Worm (Caenorhabditis elegans) whole organism, mixed stage, embryonic: ENCODE data around the gene clec-266.

ENCODE experiments used
- M03D4.4 ChIP-seq: sonication (generic microtip); optimal IDR thresholded peaks from 2 replicates; lab custom pipeline; 2017; ENCODE audit warnings: mild to moderate bottlenecking, missing genetic modification characterization, missing compliant biosample characterization
- bed-3 ChIP-seq: fragments of 200-800 bp; sonication (Bioruptor generic); optimal IDR thresholded peaks from 3 replicates; lab custom pipeline; 2018; ENCODE audit warnings: mild to moderate bottlenecking, missing genetic modification characterization, moderate library complexity, missing compliant biosample characterization
- blmp-1 ChIP-seq: fragments of 150-350 bp; optimal IDR thresholded peaks from 2 replicates; lab custom pipeline; 2014; ENCODE audit warnings: missing biosample characterization, missing genetic modification characterization
- ceh-39 ChIP-seq: fragments of 150-350 bp; optimal IDR thresholded peaks from 2 replicates; lab custom pipeline; 2014; ENCODE audit warnings: missing biosample characterization, missing genetic modification characterization
- ceh-43 ChIP-seq: fragments of 200-800 bp; sonication (Bioruptor generic); optimal IDR thresholded peaks from 2 replicates; lab custom pipeline; 2018; ENCODE audit warnings: mild to moderate bottlenecking, missing genetic modification characterization, moderate library complexity, missing compliant biosample characterization
- ceh-83 ChIP-seq: fragments of 200-800 bp; sonication (Bioruptor generic); optimal IDR thresholded peaks from 2 replicates; lab custom pipeline; 2018; ENCODE audit warnings: mild to moderate bottlenecking, missing genetic modification characterization, missing compliant biosample characterization
- cnd-1 ChIP-seq: fragments of 200-800 bp; sonication (Bioruptor generic); optimal IDR thresholded peaks from 2 replicates; lab custom pipeline; 2018; ENCODE audit warnings: mild to moderate bottlenecking, missing genetic modification characterization, missing compliant biosample characterization
- drap-1 ChIP-seq: fragments of 200-800 bp; sonication (Bioruptor generic); optimal IDR thresholded peaks from 3 replicates; lab custom pipeline; 2018; ENCODE audit warnings: mild to moderate bottlenecking, missing genetic modification characterization, missing compliant biosample characterization
- elt-1 ChIP-seq: sonication (generic microtip); optimal IDR thresholded peaks from 2 replicates; lab custom pipeline; 2017; ENCODE audit warnings: missing genetic modification characterization, mild to moderate bottlenecking, missing compliant biosample characterization, antibody characterized with exemption, moderate library complexity, borderline replicate concordance; ENCODE audit not compliant: insufficient read depth
- elt-3 ChIP-seq: fragments of 150-350 bp; optimal IDR thresholded peaks from 2 replicates; lab custom pipeline; 2014; ENCODE audit warnings: missing biosample characterization, missing genetic modification characterization
- ham-2 ChIP-seq: fragments of 200-800 bp; sonication (Bioruptor generic); optimal IDR thresholded peaks from 2 replicates; lab custom pipeline; 2018; ENCODE audit warnings: mild to moderate bottlenecking, missing genetic modification characterization, missing compliant biosample characterization
- lin-13 ChIP-seq: fragments of 150-350 bp; optimal IDR thresholded peaks from 2 replicates; lab custom pipeline; 2014; ENCODE audit warnings: missing biosample characterization, missing genetic modification characterization
- lin-32 ChIP-seq: fragments of 200-800 bp; sonication (Bioruptor generic); optimal IDR thresholded peaks from 2 replicates; lab custom pipeline; 2018; ENCODE audit warnings: mild to moderate bottlenecking, missing genetic modification characterization, missing compliant biosample characterization
- lsy-2 ChIP-seq: fragments of 150-350 bp; optimal IDR thresholded peaks from 2 replicates; lab custom pipeline; 2014; ENCODE audit warnings: missing biosample characterization, missing genetic modification characterization
- mab-5 ChIP-seq: fragments of 150-350 bp; optimal IDR thresholded peaks from 2 replicates; lab custom pipeline; 2014; ENCODE audit warnings: missing biosample characterization, missing genetic modification characterization
- mls-2 ChIP-seq: sonication (generic microtip); optimal IDR thresholded peaks from 2 replicates; lab custom pipeline; 2016; ENCODE audit warnings: mild to moderate bottlenecking, missing genetic modification characterization, moderate library complexity, missing compliant biosample characterization
- nhr-12 ChIP-seq: fragments of 150-350 bp; optimal IDR thresholded peaks from 2 replicates; lab custom pipeline; 2014; ENCODE audit warnings: missing biosample characterization, missing genetic modification characterization
- nhr-2 ChIP-seq: fragments of 150-350 bp; optimal IDR thresholded peaks from 2 replicates; lab custom pipeline; 2014; ENCODE audit warnings: missing biosample characterization, missing genetic modification characterization
- nhr-237 ChIP-seq: fragments of 150-350 bp; optimal IDR thresholded peaks from 2 replicates; lab custom pipeline; 2014; ENCODE audit warnings: missing biosample characterization, missing genetic modification characterization
- nhr-28 ChIP-seq: fragments of 150-350 bp; optimal IDR thresholded peaks from 2 replicates; lab custom pipeline; 2014; ENCODE audit warnings: missing biosample characterization, missing genetic modification characterization
- nhr-76 ChIP-seq: sonication (generic microtip); optimal IDR thresholded peaks from 2 replicates; lab custom pipeline; 2017; ENCODE audit warnings: missing biosample characterization, missing genetic modification characterization
- pha-4 ChIP-seq: fragments of 150-350 bp; optimal IDR thresholded peaks from 2 replicates; lab custom pipeline; 2018; ENCODE audit warnings: missing biosample characterization, missing genetic modification reagents, missing genetic modification characterization
- sem-2 ChIP-seq: fragments of 200-800 bp; sonication (Bioruptor generic); optimal IDR thresholded peaks from 2 replicates; lab custom pipeline; 2018; ENCODE audit warnings: mild to moderate bottlenecking, missing genetic modification characterization, missing compliant biosample characterization
- snpc-4 ChIP-seq: fragments of 150-350 bp; optimal IDR thresholded peaks from 2 replicates; lab custom pipeline; 2014; ENCODE audit warnings: missing biosample characterization, missing genetic modification characterization
- tbx-8 ChIP-seq: fragments of 200-800 bp; sonication (Bioruptor generic); optimal IDR thresholded peaks from 2 replicates; lab custom pipeline; 2018; ENCODE audit warnings: mild to moderate bottlenecking, missing genetic modification characterization, moderate library complexity, missing compliant biosample characterization
- unc-39 ChIP-seq: fragments of 150-350 bp; optimal IDR thresholded peaks from 2 replicates; lab custom pipeline; 2014; ENCODE audit warnings: missing biosample characterization, missing genetic modification characterization
- unc-62 ChIP-seq: fragments of 150-350 bp; optimal IDR thresholded peaks from 2 replicates; lab custom pipeline; 2014; ENCODE audit warnings: missing biosample characterization, missing genetic modification reagents, missing genetic modification characterization
- zip-8 ChIP-seq: fragments of 150-350 bp; optimal IDR thresholded peaks from 2 replicates; lab custom pipeline; 2014; ENCODE audit warnings: missing biosample characterization, missing genetic modification characterization
- ztf-11 ChIP-seq: fragments of 150-350 bp; optimal IDR thresholded peaks from 2 replicates; lab custom pipeline; 2014; ENCODE audit warnings: missing biosample characterization, missing genetic modification characterization

Gene clec-266

DNA sequence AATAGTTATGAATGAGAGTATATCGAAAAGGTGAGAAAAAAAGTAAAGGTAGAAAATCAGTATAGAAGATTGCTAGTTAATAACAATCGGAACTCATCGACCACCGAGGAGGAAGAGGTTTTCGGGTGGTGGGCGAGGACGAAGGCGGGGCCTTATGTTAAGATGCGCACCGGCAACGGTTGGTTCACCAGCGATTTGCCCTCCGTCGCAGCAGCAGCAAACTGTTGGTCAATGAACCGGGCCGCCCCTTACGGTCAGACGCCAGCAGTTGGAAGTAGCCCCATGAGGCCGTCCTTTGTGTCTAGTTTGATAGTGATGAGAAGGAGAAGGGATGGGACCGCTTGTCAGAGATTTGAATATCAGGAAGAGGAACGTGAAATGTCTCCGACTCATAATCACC is 46.2 kb upstream of the clec-266 start, which contains the start of gene nhr-137:
nhr-137 (minus strand) TSS at position 101 of the 400 bp plus-strand sequence.
- TF ChIP-seq ham-2 (no peak), cnd-1 (tag; lab: Kevin White, UChicago) (no peak), M03D4.4 (tag; lab: Kevin White, UChicago) (no peak), ceh-43 (GFP tag; lab: Kevin White, UChicago) (no peak), mls-2 (tag; lab: Kevin White, UChicago) (no peak), ztf-11 (tag; lab: Kevin White, UChicago) (no peak), nhr-12 (tag; lab: Kevin White, UChicago) (no peak), ceh-83 (no peak), unc-39 (tag; lab: Kevin White, UChicago) (no peak), lin-32 (no peak), lin-13 (tag; lab: Kevin White, UChicago) (no peak), drap-1 (GFP tag; lab: Kevin White, UChicago) (no peak), elt-3 (tag; lab: Kevin White, UChicago) (no peak), nhr-76 (tag; lab: Kevin White, UChicago) (no peak), mab-5 (tag; lab: Kevin White, UChicago) (no peak), elt-1 (tag; lab: Kevin White, UChicago) (no peak), snpc-4 (no peak)
- TF ChIP-seq, all 35 proteins: peak for 0

DNA sequence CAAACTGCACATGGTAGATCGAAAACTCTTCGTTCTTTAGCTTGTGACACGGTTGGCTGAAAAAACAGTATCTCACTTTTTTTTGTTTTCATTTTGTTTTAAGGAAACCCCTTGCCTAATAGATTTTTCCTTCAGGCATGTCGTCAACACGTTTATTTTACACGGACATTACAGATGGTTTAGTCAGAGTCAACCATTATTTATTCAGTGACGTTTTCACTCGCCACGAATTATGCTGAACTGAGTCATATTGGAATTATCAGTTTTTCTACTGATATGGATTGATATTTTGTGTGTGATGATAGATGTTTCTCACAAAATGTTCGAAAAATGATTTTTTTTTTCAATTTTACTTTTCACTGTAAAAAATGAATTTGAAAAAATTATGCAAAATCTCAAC is 44.8 kb upstream of the clec-266 start:
- TF ChIP-seq ceh-39 (tag; lab: Kevin White, UChicago) (no peak), bed-3 (no peak)

DNA sequence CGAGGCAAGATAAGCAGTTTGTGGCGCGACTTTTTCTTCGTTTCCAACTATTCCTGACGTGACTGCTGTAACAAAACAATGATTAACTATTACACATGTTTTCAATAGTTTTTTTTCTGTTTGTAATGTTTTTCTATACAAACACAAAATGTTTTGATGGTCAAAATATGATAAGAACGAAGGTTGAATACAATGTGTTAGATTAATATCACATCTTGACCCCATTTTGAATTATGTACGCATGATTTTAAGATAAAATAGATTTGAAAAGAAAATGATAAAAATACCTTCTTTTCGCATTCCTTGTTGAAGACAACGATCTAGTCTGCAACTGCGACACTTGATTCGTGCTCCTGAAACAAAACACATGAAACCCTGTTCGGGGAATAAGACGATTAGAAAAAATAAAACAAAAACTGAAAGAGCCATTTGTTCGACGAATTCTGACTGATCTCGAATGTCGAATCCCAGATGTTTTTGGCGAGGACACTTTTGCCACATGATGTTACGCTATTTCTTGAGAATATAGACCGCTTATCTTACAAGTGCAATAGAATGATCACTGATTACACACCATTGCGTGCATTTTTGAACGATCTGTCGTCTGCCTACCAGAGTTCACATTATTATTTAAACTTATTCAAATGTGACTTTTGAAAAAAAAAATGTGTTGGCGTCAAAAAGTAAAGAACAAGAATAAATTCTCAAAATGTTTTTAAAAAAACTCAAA is 42.6 kb upstream of the clec-266 start:
- TF ChIP-seq ceh-43 (GFP tag; lab: Kevin White, UChicago) (no peak), elt-1 (tag; lab: Kevin White, UChicago) (peak; percentile 51)

DNA sequence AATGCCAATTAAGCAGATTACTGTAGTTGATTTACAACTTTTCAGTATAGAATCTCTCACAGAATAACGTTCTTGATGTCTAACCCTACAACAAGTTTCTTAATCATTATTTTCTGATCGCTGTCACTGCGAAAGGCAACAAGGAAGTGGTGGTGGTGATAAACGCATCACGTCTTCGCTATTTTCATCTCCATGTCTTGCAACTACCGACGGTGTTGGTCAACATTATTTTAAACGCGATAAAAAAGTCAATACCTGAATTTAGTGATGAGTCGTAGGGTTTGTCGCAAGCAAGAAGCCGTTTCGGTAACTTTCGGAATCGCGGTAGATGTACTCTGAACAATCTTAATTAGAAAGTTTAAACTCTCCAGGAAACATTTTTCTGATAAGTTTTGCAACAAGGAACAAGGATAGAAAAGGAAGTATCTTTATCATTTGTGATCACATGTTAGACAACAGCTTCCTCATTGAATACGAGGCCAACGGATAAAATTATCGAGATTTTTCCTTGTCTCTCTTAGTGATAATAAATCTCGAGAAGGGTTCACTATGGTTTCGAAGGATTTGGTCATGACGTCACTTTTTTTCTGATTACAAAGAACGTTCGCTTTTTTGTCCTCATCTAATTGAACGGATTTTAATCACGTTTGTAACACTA is 41.2 kb upstream of the clec-266 start:
- TF ChIP-seq ceh-83, result no peak
- TF ChIP-seq pha-4 (tag; lab: Kevin White, UChicago), result no peak
- TF ChIP-seq lin-32, result no peak
- TF ChIP-seq unc-62 (GFP tag; lab: Kevin White, UChicago), result no peak
- no peak for TF ChIP-seq blmp-1
- no peak for TF ChIP-seq bed-3
- TF ChIP-seq elt-1 (tag; lab: Kevin White, UChicago), result no peak
- no peak for TF ChIP-seq lsy-2 (tag; lab: Kevin White, UChicago)
- no peak for TF ChIP-seq mab-5 (tag; lab: Kevin White, UChicago)
- no peak for TF ChIP-seq lin-13 (tag; lab: Kevin White, UChicago)
- TF ChIP-seq nhr-2 (tag; lab: Kevin White, UChicago), result no peak
- TF ChIP-seq M03D4.4 (tag; lab: Kevin White, UChicago), result no peak
- no peak for TF ChIP-seq zip-8 (tag; lab: Kevin White, UChicago)

DNA sequence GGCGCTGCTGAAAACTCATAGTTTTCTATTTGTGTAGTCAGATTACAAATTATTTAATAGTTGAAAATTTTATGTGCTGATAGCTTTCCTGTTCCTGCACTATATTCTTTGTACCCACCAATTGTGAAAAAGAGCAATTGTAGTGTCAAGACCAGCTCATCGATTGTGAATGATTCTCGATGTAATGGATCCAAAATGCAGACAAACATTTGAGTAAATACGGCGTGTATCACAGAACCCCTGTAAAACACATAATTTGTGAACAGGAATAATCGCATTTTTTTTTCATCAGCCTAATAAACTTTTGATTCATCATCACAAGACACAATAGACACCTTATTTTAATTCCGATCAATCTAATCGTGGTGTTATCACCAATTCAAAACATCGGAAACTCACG is 39.6 kb upstream of the clec-266 start:
- TF ChIP-seq ceh-39 (tag; lab: Kevin White, UChicago) (no peak), nhr-76 (tag; lab: Kevin White, UChicago) (no peak), tbx-8 (GFP tag; lab: Kevin White, UChicago) (no peak), nhr-28 (tag; lab: Kevin White, UChicago) (no peak), ceh-43 (GFP tag; lab: Kevin White, UChicago) (no peak), lin-32 (no peak), M03D4.4 (tag; lab: Kevin White, UChicago) (no peak), snpc-4 (no peak), lin-13 (tag; lab: Kevin White, UChicago) (no peak), sem-2 (no peak), elt-3 (tag; lab: Kevin White, UChicago) (no peak), elt-1 (tag; lab: Kevin White, UChicago) (no peak), nhr-237 (tag; lab: Kevin White, UChicago) (no peak), nhr-12 (tag; lab: Kevin White, UChicago) (no peak)
